Worm (Caenorhabditis elegans) whole organism, L2 larva: ENCODE results near the gene Y67H2A.2.

Experiments
- R02D3.7 ChIP-seq: fragments of 150-350 bp; optimal IDR thresholded peaks from 2 replicates; lab custom pipeline; 2014; ENCODE audit warnings: missing biosample characterization, missing genetic modification characterization
- alr-1 ChIP-seq: fragments of 150-350 bp; optimal IDR thresholded peaks from 2 replicates; lab custom pipeline; 2014; ENCODE audit warnings: missing biosample characterization, missing genetic modification characterization
- blmp-1 ChIP-seq: sonication (generic microtip); optimal IDR thresholded peaks from 2 replicates; lab custom pipeline; 2017; ENCODE audit warnings: missing genetic modification characterization, mild to moderate bottlenecking, missing compliant biosample characterization, antibody characterized with exemption, moderate library complexity; ENCODE audit not compliant: insufficient read depth
- fos-1 ChIP-seq: fragments of 150-350 bp; optimal IDR thresholded peaks from 2 replicates; lab custom pipeline; 2014; ENCODE audit warnings: missing biosample characterization, missing genetic modification characterization
- lin-13 ChIP-seq: fragments of 150-350 bp; optimal IDR thresholded peaks from 2 replicates; lab custom pipeline; 2014; ENCODE audit warnings: missing biosample characterization, missing genetic modification reagents, missing genetic modification characterization
- nhr-237 ChIP-seq: fragments of 150-350 bp; optimal IDR thresholded peaks from 2 replicates; lab custom pipeline; 2014; ENCODE audit warnings: missing biosample characterization, missing genetic modification characterization

DNA sequence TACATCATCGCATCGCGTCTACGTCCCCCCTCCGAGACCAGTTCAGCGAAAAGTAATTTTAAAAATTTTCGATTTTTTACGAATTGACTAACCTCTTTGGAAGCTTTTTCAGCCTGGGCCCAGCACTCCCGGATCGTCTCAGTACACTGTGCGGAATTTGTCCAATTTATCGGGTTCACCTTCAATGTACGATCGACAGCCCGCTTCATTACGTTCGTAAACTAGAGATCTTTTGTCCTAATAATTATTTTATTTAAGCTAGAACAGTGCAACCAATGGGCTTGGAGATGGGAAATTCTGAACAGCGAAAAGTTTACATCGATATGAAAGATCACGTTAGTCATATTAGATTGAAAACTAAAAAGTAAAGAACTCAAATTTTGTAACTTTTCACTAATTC, 56.3 kb downstream of the Y67H2A.2 start:
- TF ChIP-seq R02D3.7 (no peak), blmp-1 (tag; lab: Kevin White, UChicago) (no peak), fos-1 (tag; lab: Kevin White, UChicago) (no peak), alr-1 (no peak), nhr-237 (tag; lab: Kevin White, UChicago) (no peak), lin-13 (GFP tag; lab: Kevin White, UChicago) (no peak)
